Fruit fly (Drosophila melanogaster): ENCODE data around the gene CG45690.

CG45690 gene

dm6 chr2L:10665603-10666002 lies 7.5 kb downstream of the CG45690 start:
- TF ChIP-seq Mio (GFP tag; optimal IDR thresholded peaks at IDR 0.05) (no peak), foxo (GFP tag; optimal IDR thresholded peaks at IDR 0.05) (peak in 1 of 2 experiments; percentile 50), usp (GFP tag; optimal IDR thresholded peaks at IDR 0.05) (no peak), Jra (GFP tag; optimal IDR thresholded peaks at IDR 0.05) (no peak), Myc (optimal IDR thresholded peaks at IDR 0.05) (no peak), tai (GFP tag; optimal IDR thresholded peaks at IDR 0.05) (no peak), fru (GFP tag; optimal IDR thresholded peaks at IDR 0.05) (peak; percentile 22), dl (GFP tag; optimal IDR thresholded peaks at IDR 0.05; ENCODE audit: insufficient read depth in 1 of 2, partially characterized antibody in 2 of 2) (no peak), HLH106 (tag; optimal IDR thresholded peaks at IDR 0.05) (peak; percentile 33), br (GFP tag; optimal IDR thresholded peaks at IDR 0.05) (peak; percentile 12), rgr (GFP tag; optimal IDR thresholded peaks at IDR 0.05) (peak; percentile 54), woc (GFP tag; optimal IDR thresholded peaks at IDR 0.05) (no peak), sv (GFP tag; optimal IDR thresholded peaks at IDR 0.05) (peak; percentile 70), Abd-B (GFP tag; optimal IDR thresholded peaks at IDR 0.05) (no peak), dmrt93B (GFP tag; optimal IDR thresholded peaks at IDR 0.05) (no peak), CrebA (GFP tag; optimal IDR thresholded peaks at IDR 0.05; ENCODE audit: borderline replicate concordance) (no peak), Hr83 (GFP tag; optimal IDR thresholded peaks at IDR 0.05; ENCODE audit: poor library complexity, severe bottlenecking) (no peak), psq (GFP tag; optimal IDR thresholded peaks at IDR 0.05) (no peak), dsf (GFP tag; optimal IDR thresholded peaks at IDR 0.05; ENCODE audit: borderline replicate concordance) (no peak), brk (GFP tag; optimal IDR thresholded peaks at IDR 0.05) (no peak), CG9705 (GFP tag; optimal IDR thresholded peaks at IDR 0.05) (no peak), Dif (GFP tag; optimal IDR thresholded peaks at IDR 0.05; ENCODE audit: partially characterized antibody) (no peak), CG32264 (GFP tag; optimal IDR thresholded peaks at IDR 0.05) (no peak), Hr78 (GFP tag; optimal IDR thresholded peaks at IDR 0.05) (no peak), pan (optimal IDR thresholded peaks at IDR 0.05) (no peak), jim (GFP tag; optimal IDR thresholded peaks at IDR 0.05) (no peak), Vsx2 (GFP tag; optimal IDR thresholded peaks at IDR 0.05; ENCODE audit: partially characterized antibody) (no peak), lola (GFP tag; optimal IDR thresholded peaks at IDR 0.05) (no peak), h (GFP tag; optimal IDR thresholded peaks at IDR 0.05) (peak; percentile 45), sage (GFP tag; optimal IDR thresholded peaks at IDR 0.05) (no peak), GATAd (GFP tag; optimal IDR thresholded peaks at IDR 0.05) (no peak), Dfd (GFP tag; optimal IDR thresholded peaks at IDR 0.05) (no peak), N (GFP tag; optimal IDR thresholded peaks at IDR 0.05) (no peak), Sp1 (GFP tag; optimal IDR thresholded peaks at IDR 0.05) (no peak), Rel (GFP tag; optimal IDR thresholded peaks at IDR 0.05) (no peak), Rel (tag; optimal IDR thresholded peaks at IDR 0.05) (no peak), ey (GFP tag; optimal IDR thresholded peaks at IDR 0.05) (peak; percentile 56), OdsH (GFP tag; optimal IDR thresholded peaks at IDR 0.05) (peak; percentile 19), Hnf4 (GFP tag; optimal IDR thresholded peaks at IDR 0.05) (peak; percentile 16)

dm6 chr2L:10671530-10671929 lies 13.4 kb downstream of the CG45690 start:
- no peak for TF ChIP-seq dsf (GFP tag; optimal IDR thresholded peaks at IDR 0.05; ENCODE audit: borderline replicate concordance)
- no peak for TF ChIP-seq jim (GFP tag; optimal IDR thresholded peaks at IDR 0.05)
- peak; percentile 41 for TF ChIP-seq Myc (optimal IDR thresholded peaks at IDR 0.05)

- no peak for TF ChIP-seq tai (GFP tag; optimal IDR thresholded peaks at IDR 0.05)
- peak; percentile 2 for TF ChIP-seq psq (GFP tag; optimal IDR thresholded peaks at IDR 0.05)
- TF ChIP-seq rgr (GFP tag; optimal IDR thresholded peaks at IDR 0.05), result no peak
- TF ChIP-seq HLH106 (tag; optimal IDR thresholded peaks at IDR 0.05), result peak; percentile 9
These were observed 14.9 kb downstream of the CG45690 start for dm6 chr2L:10672989-10673388.
